Worm (Caenorhabditis elegans) whole organism, L1 larva: Measurements from ENCODE around the gene F26F2.13.

Source experiments
- F16B12.6 ChIP-seq: fragments of 150-350 bp; optimal IDR thresholded peaks from 2 replicates; lab custom pipeline; 2014; ENCODE audit warnings: missing biosample characterization, missing genetic modification characterization
- ceh-82 ChIP-seq, 3 experiments: fragments of 150-350 bp in 1 of 3; sonication (generic microtip) in 2 of 3; optimal IDR thresholded peaks; 2 replicates each; lab custom pipeline; 2014 to 2017; ENCODE audit warnings: missing biosample characterization in 3 of 3, missing genetic modification characterization in 3 of 3
- egl-27 ChIP-seq, 2 experiments: fragments of 150-350 bp in 1 of 2; sonication (generic microtip); optimal IDR thresholded peaks; 3 replicates each; lab custom pipeline; 2017 to 2018; ENCODE audit warnings: missing biosample characterization in 2 of 2, missing genetic modification characterization in 2 of 2, missing genetic modification reagents in 2 of 2
- jun-1 ChIP-seq: fragments of 150-350 bp; optimal IDR thresholded peaks from 2 replicates; lab custom pipeline; 2014; ENCODE audit warnings: missing biosample characterization, missing genetic modification reagents, missing genetic modification characterization
- nhr-237 ChIP-seq: fragments of 150-350 bp; optimal IDR thresholded peaks from 2 replicates; lab custom pipeline; 2014; ENCODE audit warnings: missing biosample characterization, missing genetic modification characterization
- nhr-71 ChIP-seq: sonication (generic microtip); optimal IDR thresholded peaks from 2 replicates; lab custom pipeline; 2016; ENCODE audit warnings: mild to moderate bottlenecking, missing genetic modification characterization, moderate library complexity, missing compliant biosample characterization
- nhr-76 ChIP-seq: sonication (generic microtip); optimal IDR thresholded peaks from 2 replicates; lab custom pipeline; 2017; ENCODE audit warnings: missing biosample characterization, missing genetic modification characterization
- pqm-1 ChIP-seq: sonication (generic microtip); optimal IDR thresholded peaks from 3 replicates; lab custom pipeline; 2017; ENCODE audit warnings: missing biosample characterization, missing genetic modification characterization

- TF ChIP-seq nhr-76 (tag; lab: Kevin White, UChicago) = no peak
- TF ChIP-seq nhr-71 = no peak
- no peak for TF ChIP-seq egl-27 (tag; optimal IDR thresholded peaks at IDR 0.05; lab: Kevin White, UChicago)
- no peak for TF ChIP-seq ceh-82 (tag; optimal IDR thresholded peaks at IDR 0.05; lab: Kevin White, UChicago)
- TF ChIP-seq pqm-1 (tag; lab: Kevin White, UChicago) = no peak
- no peak for TF ChIP-seq nhr-237 (tag; lab: Kevin White, UChicago)
- no peak for TF ChIP-seq jun-1 (tag; lab: Kevin White, UChicago)
- no peak for TF ChIP-seq F16B12.6 (tag; lab: Kevin White, UChicago)
These were observed 13.1 kb upstream of the F26F2.13 start, which contains the start of gene Y38H6C.20 for ce11 chrV:20551096-20551495.
